Worm (Caenorhabditis elegans): ENCODE results near the gene F10E9.4.

F10E9.4 gene

ce11 chrIII:8354644-8355461 lies 46.5 kb downstream of the F10E9.4 start, which contains the start of gene unc-116 (continued):
- TF ChIP-seq Y116A8C.19 (tag; optimal IDR thresholded peaks at IDR 0.05; ENCODE audit: borderline replicate concordance), result no peak
- TF ChIP-seq dpl-1 (GFP tag; optimal IDR thresholded peaks at IDR 0.05), result peak in 2 of 3 experiments; percentile 18 to 31
- peak in 1 of 2 experiments; percentile 74 for TF ChIP-seq mdl-1 (tag; optimal IDR thresholded peaks at IDR 0.05)
- no peak for TF ChIP-seq dsc-1 (tag; optimal IDR thresholded peaks at IDR 0.05)
- no peak for TF ChIP-seq C04F5.9 (tag; optimal IDR thresholded peaks at IDR 0.05)
- TF ChIP-seq mef-2 (tag; optimal IDR thresholded peaks at IDR 0.05), result no peak
- TF ChIP-seq hpl-2 (GFP tag; optimal IDR thresholded peaks at IDR 0.05), result peak; percentile 49
- TF ChIP-seq zip-4 (GFP tag; optimal IDR thresholded peaks at IDR 0.05), result peak; percentile 92
- no peak for TF ChIP-seq vab-15 (tag; optimal IDR thresholded peaks at IDR 0.05)
- peak; percentile 9 for TF ChIP-seq snpc-4 (tag; optimal IDR thresholded peaks at IDR 0.05)
- no peak for TF ChIP-seq sup-37 (GFP tag; optimal IDR thresholded peaks at IDR 0.05)
- no peak for TF ChIP-seq ceh-90 (tag; optimal IDR thresholded peaks at IDR 0.05)
- TF ChIP-seq nhr-76 (tag; optimal IDR thresholded peaks at IDR 0.05), result no peak
- peak; percentile 5 for TF ChIP-seq snu-23 (GFP tag; optimal IDR thresholded peaks at IDR 0.05)

- TF ChIP-seq elt-3 (tag; optimal IDR thresholded peaks at IDR 0.05) (no peak), ceh-90 (tag; optimal IDR thresholded peaks at IDR 0.05) (no peak), jun-1 (tag; optimal IDR thresholded peaks at IDR 0.05) (no peak), irx-1 (tag; optimal IDR thresholded peaks at IDR 0.05) (no peak), lin-14 (GFP tag; optimal IDR thresholded peaks at IDR 0.05) (no peak), elt-2 (tag; optimal IDR thresholded peaks at IDR 0.05) (no peak), nhr-12 (tag; optimal IDR thresholded peaks at IDR 0.05) (no peak), lin-15B (tag; optimal IDR thresholded peaks at IDR 0.05) (no peak), nhr-84 (tag; optimal IDR thresholded peaks at IDR 0.05) (no peak), lin-39 (tag; optimal IDR thresholded peaks at IDR 0.05) (no peak), sup-37 (GFP tag; optimal IDR thresholded peaks at IDR 0.05) (no peak), xbp-1 (tag; optimal IDR thresholded peaks at IDR 0.05) (no peak), ceh-63 (GFP tag; optimal IDR thresholded peaks at IDR 0.05) (no peak), unc-62 (GFP tag; optimal IDR thresholded peaks at IDR 0.05) (no peak), pag-3 (tag; optimal IDR thresholded peaks at IDR 0.05; ENCODE audit: borderline replicate concordance, insufficient read depth) (no peak)
Measured at ce11 chrIII:8355462-8355815, 47.1 kb downstream of the F10E9.4 start.

DNA sequence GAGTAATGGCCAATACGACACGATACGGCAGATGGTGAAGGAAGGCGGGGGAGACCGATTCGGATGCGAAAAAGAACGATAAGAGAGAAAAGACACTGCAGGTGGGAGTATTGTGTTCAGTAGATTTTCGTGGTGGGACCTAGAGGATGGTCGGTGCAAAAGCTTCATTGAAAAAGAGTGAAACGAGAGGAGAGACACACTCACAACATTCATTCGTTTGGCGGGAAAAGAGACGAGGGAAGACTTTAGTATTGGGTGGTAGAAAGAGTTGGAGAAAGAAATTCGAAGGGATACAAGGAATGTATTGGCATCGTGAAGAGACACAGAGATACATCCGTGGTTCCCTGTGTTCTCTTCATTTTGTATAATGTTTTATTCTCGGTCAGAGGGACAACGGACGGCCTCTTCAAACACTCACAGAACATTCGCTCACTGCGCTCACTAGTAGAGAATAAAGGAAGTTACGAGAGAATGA lies 48.1 kb downstream of the F10E9.4 start:
- TF ChIP-seq xbp-1 (tag; optimal IDR thresholded peaks at IDR 0.05) (peak; percentile 57), nhr-77 (tag; optimal IDR thresholded peaks at IDR 0.05) (peak; percentile 75), lin-13 (GFP tag; optimal IDR thresholded peaks at IDR 0.05) (peak; percentile 56), ceh-90 (tag; optimal IDR thresholded peaks at IDR 0.05) (no peak), ceh-88 (GFP tag; IDR thresholded peaks at IDR 0.05) (no peak), fos-1 (tag; optimal IDR thresholded peaks at IDR 0.05) (peak; percentile 14), C16A3.4 (tag; optimal IDR thresholded peaks at IDR 0.05) (peak; percentile 69), lin-15B (tag; optimal IDR thresholded peaks at IDR 0.05) (peak; percentile 46), hlh-4 (tag; optimal IDR thresholded peaks at IDR 0.05) (no peak), pag-3 (tag; optimal IDR thresholded peaks at IDR 0.05; ENCODE audit: borderline replicate concordance, insufficient read depth) (no peak), tbx-2 (tag; optimal IDR thresholded peaks at IDR 0.05) (peak; percentile 74), hlh-17 (GFP tag; optimal IDR thresholded peaks at IDR 0.05; ENCODE audit: borderline replicate concordance) (no peak), irx-1 (tag; optimal IDR thresholded peaks at IDR 0.05) (peak; percentile 53), lin-39 (tag; optimal IDR thresholded peaks at IDR 0.05) (no peak), nhr-20 (tag; optimal IDR thresholded peaks at IDR 0.05) (peak; percentile 88), rnt-1 (tag; optimal IDR thresholded peaks at IDR 0.05) (peak; percentile 65), nhr-84 (tag; optimal IDR thresholded peaks at IDR 0.05) (no peak), nhr-237 (tag; optimal IDR thresholded peaks at IDR 0.05) (no peak), sox-4 (tag; optimal IDR thresholded peaks at IDR 0.05) (no peak), sptf-1 (tag; optimal IDR thresholded peaks at IDR 0.05) (no peak), efl-3 (GFP tag; optimal IDR thresholded peaks at IDR 0.05) (no peak), swsn-7 (tag; optimal IDR thresholded peaks at IDR 0.05) (peak; percentile 73), nhr-76 (tag; optimal IDR thresholded peaks at IDR 0.05) (no peak), mep-1 (tag; optimal IDR thresholded peaks at IDR 0.05) (peak; percentile 82), aha-1 (tag; optimal IDR thresholded peaks at IDR 0.05) (no peak), nhr-19 (GFP tag; conservative IDR thresholded peaks at IDR 0.05) (peak; percentile 75), pax-3 (tag; optimal IDR thresholded peaks at IDR 0.05) (no peak), unc-62 (GFP tag; optimal IDR thresholded peaks at IDR 0.05) (no peak), C34B4.2 (tag; optimal IDR thresholded peaks at IDR 0.05) (no peak)
